Fruit fly (Drosophila melanogaster) S2 (cell line): ENCODE results near the gene CG7164.

Experiments used
- CG8478 ChIP-seq: fragments of >200 bp; optimal IDR thresholded peaks from 2 replicates; lab custom pipeline; 2018
- CTCF ChIP-seq, 2 experiments: fragments of >200 bp; optimal IDR thresholded peaks; 2 replicates each; lab custom pipeline; 2018

- TF ChIP-seq CTCF (optimal IDR thresholded peaks at IDR 0.05; lab: Kevin White, UChicago) (no peak), CG8478 (lab: Kevin White, UChicago) (no peak)
Observed at dm6 chr2L:7794689-7795475, 13.6 kb downstream of the CG7164 start.
